Fruit fly (Drosophila melanogaster) whole organism, adult: ENCODE results near the gene ric8a.

ENCODE experiments used
- CG11617 ChIP-seq: fragments of 200-800 bp; sonication (Bioruptor generic); optimal IDR thresholded peaks from 2 replicates; lab custom pipeline; 2017; ENCODE audit warnings: mild to moderate bottlenecking, missing biosample characterization, missing genetic modification reagents, missing genetic modification characterization
- CG14711 ChIP-seq: fragments of 200-800 bp; sonication (Bioruptor generic); optimal IDR thresholded peaks from 2 replicates; lab custom pipeline; 2018; ENCODE audit warnings: missing biosample characterization, mild to moderate bottlenecking, missing genetic modification characterization, moderate library complexity
- CG33017 ChIP-seq: fragments of 200-800 bp; sonication (Bioruptor generic); optimal IDR thresholded peaks from 2 replicates; lab custom pipeline; 2018; ENCODE audit warnings: missing biosample characterization, mild to moderate bottlenecking, missing genetic modification characterization, moderate library complexity
- CG5204 ChIP-seq: fragments of 200-800 bp; sonication (Bioruptor generic); optimal IDR thresholded peaks from 2 replicates; lab custom pipeline; 2016; ENCODE audit warnings: missing biosample characterization, missing genetic modification characterization
- CG7045 ChIP-seq: fragments of 200-800 bp; sonication (Bioruptor generic); optimal IDR thresholded peaks from 2 replicates; lab custom pipeline; 2017; ENCODE audit warnings: missing biosample characterization, mild to moderate bottlenecking, missing genetic modification characterization
- CG7101 ChIP-seq: fragments of 200-800 bp; sonication (Bioruptor generic); optimal IDR thresholded peaks from 2 replicates; lab custom pipeline; 2018; ENCODE audit warnings: missing biosample characterization, mild to moderate bottlenecking, missing genetic modification characterization, moderate library complexity
- Clk ChIP-seq: fragments of 200-800 bp; sonication (Bioruptor generic); optimal IDR thresholded peaks from 2 replicates; lab custom pipeline; 2017; ENCODE audit warnings: missing biosample characterization, missing genetic modification characterization
- Crg-1 ChIP-seq: fragments of 200-800 bp; sonication (Bioruptor generic); optimal IDR thresholded peaks from 2 replicates; lab custom pipeline; 2016; ENCODE audit warnings: missing biosample characterization, missing genetic modification characterization
- Hr96 ChIP-seq: fragments of 200-800 bp; sonication (Bioruptor generic); optimal IDR thresholded peaks from 2 replicates; lab custom pipeline; 2016; ENCODE audit warnings: missing biosample characterization, missing genetic modification characterization
- bab1 ChIP-seq: fragments of 200-800 bp; sonication (Bioruptor generic); optimal IDR thresholded peaks from 3 replicates; lab custom pipeline; 2019; ENCODE audit warnings: missing biosample characterization, mild to moderate bottlenecking, missing genetic modification characterization, moderate library complexity
- cic ChIP-seq: fragments of 200-800 bp; sonication (Bioruptor generic); optimal IDR thresholded peaks from 2 replicates; lab custom pipeline; 2017; ENCODE audit warnings: missing biosample characterization, mild to moderate bottlenecking, missing genetic modification characterization, moderate library complexity
- cnc ChIP-seq, 2 experiments: fragments of >200 bp; optimal IDR thresholded peaks; 2 replicates each; lab custom pipeline; 2017
- kay ChIP-seq: fragments of 200-800 bp; sonication (Bioruptor generic); peaks from one replicate; lab custom pipeline; 2016; ENCODE audit warnings: missing biosample characterization, missing genetic modification characterization, borderline replicate concordance

DNA sequence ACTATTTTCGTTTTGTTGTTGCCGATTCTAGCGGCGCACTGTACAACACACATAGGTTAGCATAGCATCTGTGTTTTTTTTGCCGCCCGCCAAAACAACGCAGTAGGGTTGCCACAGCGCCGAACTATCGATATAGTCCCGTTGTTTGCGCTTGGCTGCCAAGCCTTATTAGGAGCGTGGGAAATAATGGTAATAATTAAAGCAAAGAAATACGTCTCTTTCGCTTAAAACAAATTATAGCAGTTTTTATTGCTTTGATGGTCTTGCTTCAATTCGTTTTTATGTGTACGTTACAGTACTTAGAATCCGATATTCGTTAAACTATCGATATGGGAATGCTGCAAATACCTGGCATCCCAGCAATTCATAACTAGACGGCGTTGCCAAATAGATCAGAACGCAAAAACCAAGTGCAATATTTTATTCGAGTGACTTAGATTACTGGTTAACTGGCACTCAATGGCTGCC lies 12.5 kb upstream of the ric8a start, which contains the start of the genes mxc and Larp7:
- no peak for TF ChIP-seq cnc (optimal IDR thresholded peaks at IDR 0.05; lab: Kevin White, UChicago)
- peak; percentile 84 for TF ChIP-seq bab1 (GFP tag; lab: Kevin White, UChicago)
- TF ChIP-seq CG11617, result peak; percentile 79
- no peak for TF ChIP-seq kay (GFP tag; lab: Kevin White, UChicago)
- no peak for TF ChIP-seq CG33017 (tag; lab: Kevin White, UChicago)
- TF ChIP-seq CG14711 (tag; lab: Kevin White, UChicago), result peak; percentile 90
- TF ChIP-seq Clk (GFP tag; lab: Kevin White, UChicago), result no peak
- TF ChIP-seq CG7045 (GFP tag; lab: Kevin White, UChicago), result peak; percentile 30
- peak; percentile 82 for TF ChIP-seq Hr96
- TF ChIP-seq CG7101 (tag; lab: Kevin White, UChicago), result peak; percentile 71
- TF ChIP-seq CG5204 (GFP tag; lab: Kevin White, UChicago), result no peak
- no peak for TF ChIP-seq cic (GFP tag; lab: Kevin White, UChicago)
- peak; percentile 84 for TF ChIP-seq Crg-1 (GFP tag; lab: Kevin White, UChicago)
